Fruit fly (Drosophila melanogaster) whole organism, embryonic: ENCODE results near the gene dmGlut.

ENCODE experiments used
- Adf1 ChIP-seq: fragments of 200-800 bp; sonication (Bioruptor generic); IDR thresholded peaks from 2 replicates; pipeline ENCODE4 v1.3.6; 2022; ENCODE audit warnings: missing biosample characterization, missing genetic modification characterization
- Antp ChIP-seq: fragments of 200-800 bp; sonication (Bioruptor generic); optimal IDR thresholded peaks from 3 replicates; lab custom pipeline; 2016; ENCODE audit warnings: missing biosample characterization, missing genetic modification characterization
- BtbVII ChIP-seq: fragments of 200-800 bp; sonication (Bioruptor generic); optimal IDR thresholded peaks from 3 replicates; lab custom pipeline; 2017; ENCODE audit warnings: missing biosample characterization, mild to moderate bottlenecking, missing genetic modification characterization
- CG10959 ChIP-seq: fragments of 200-800 bp; sonication (Bioruptor generic); IDR thresholded peaks from 2 replicates; pipeline ENCODE4 v1.3.6; 2022; ENCODE audit warnings: missing biosample characterization, missing genetic modification characterization
- CG12219 ChIP-seq: fragments of 200-800 bp; sonication (Bioruptor generic); optimal IDR thresholded peaks from 3 replicates; lab custom pipeline; 2018; ENCODE audit warnings: missing biosample characterization, mild to moderate bottlenecking, missing genetic modification characterization
- CG1233 ChIP-seq: fragments of 200-800 bp; sonication (Bioruptor generic); optimal IDR thresholded peaks from 4 replicates; lab custom pipeline; 2018; ENCODE audit warnings: missing biosample characterization, mild to moderate bottlenecking, missing genetic modification characterization
- CG14014 ChIP-seq: fragments of 200-800 bp; sonication (Bioruptor generic); IDR thresholded peaks from 2 replicates; pipeline ENCODE4 v1.3.6; 2022; ENCODE audit warnings: missing biosample characterization, missing genetic modification characterization
- CG1647 ChIP-seq: fragments of 200-800 bp; sonication (Bioruptor generic); optimal IDR thresholded peaks from 3 replicates; lab custom pipeline; 2016; ENCODE audit warnings: missing biosample characterization, missing genetic modification characterization
- CG17328 ChIP-seq: fragments of 200-800 bp; sonication (Bioruptor generic); IDR thresholded peaks from 2 replicates; pipeline ENCODE4 v1.3.6; 2022; ENCODE audit warnings: missing biosample characterization, missing genetic modification characterization
- CG17568 ChIP-seq: fragments of 200-800 bp; sonication (Bioruptor generic); optimal IDR thresholded peaks from 2 replicates; lab custom pipeline; 2018; ENCODE audit warnings: missing biosample characterization, mild to moderate bottlenecking, missing genetic modification characterization, moderate library complexity
- CG18599 ChIP-seq: fragments of 200-800 bp; sonication (Bioruptor generic); optimal IDR thresholded peaks from 3 replicates; lab custom pipeline; 2017; ENCODE audit warnings: missing biosample characterization, missing genetic modification characterization, mild to moderate bottlenecking, moderate library complexity, missing genetic modification reagents
- CG34224 ChIP-seq: fragments of 200-800 bp; sonication (Bioruptor generic); IDR thresholded peaks from 3 replicates; pipeline ENCODE4 v1.3.6; 2022; ENCODE audit warnings: missing biosample characterization, missing genetic modification characterization; ENCODE audit not compliant: partially characterized antibody
- CG34422 ChIP-seq: fragments of 200-800 bp; sonication (Bioruptor generic); IDR thresholded peaks from 3 replicates; pipeline ENCODE4 v1.3.6; 2022; ENCODE audit warnings: missing biosample characterization, missing genetic modification characterization
- CG6254 ChIP-seq: fragments of 200-800 bp; sonication (Bioruptor generic); optimal IDR thresholded peaks from 3 replicates; lab custom pipeline; 2017; ENCODE audit warnings: mild to moderate bottlenecking, missing biosample characterization, missing genetic modification reagents, missing genetic modification characterization
- CG6765 ChIP-seq: fragments of 200-800 bp; sonication (Bioruptor generic); optimal IDR thresholded peaks from 3 replicates; lab custom pipeline; 2017; ENCODE audit warnings: missing biosample characterization, mild to moderate bottlenecking, missing genetic modification characterization
- CG7372 ChIP-seq: fragments of 200-800 bp; sonication (Bioruptor generic); IDR thresholded peaks from 2 replicates; pipeline ENCODE4 v1.3.6; 2022; ENCODE audit warnings: missing biosample characterization, missing genetic modification characterization
- CG9797 ChIP-seq: fragments of 200-800 bp; sonication (Bioruptor generic); optimal IDR thresholded peaks from 3 replicates; lab custom pipeline; 2018; ENCODE audit warnings: missing biosample characterization, mild to moderate bottlenecking, missing genetic modification characterization
- Deaf1 ChIP-seq: fragments of 200-800 bp; optimal IDR thresholded peaks from 3 replicates; lab custom pipeline; 2019; ENCODE audit warnings: missing biosample characterization, mild to moderate bottlenecking, missing genetic modification characterization, moderate library complexity
- Dip2 ChIP-seq: fragments of 200-800 bp; sonication (Bioruptor generic); IDR thresholded peaks from 2 replicates; pipeline ENCODE4 v1.3.6; 2022; ENCODE audit warnings: missing biosample characterization, missing genetic modification characterization
- Dll ChIP-seq: fragments of 200-800 bp; sonication (Bioruptor generic); IDR thresholded peaks from 4 replicates; pipeline ENCODE4 v1.3.6; 2022; ENCODE audit warnings: missing biosample characterization, missing genetic modification characterization; ENCODE audit not compliant: partially characterized antibody
- HLH54F ChIP-seq: fragments of 200-800 bp; sonication (Bioruptor generic); optimal IDR thresholded peaks from 3 replicates; lab custom pipeline; 2016; ENCODE audit warnings: missing biosample characterization, missing genetic modification characterization
- Lhr ChIP-seq: fragments of 200-800 bp; sonication (Bioruptor generic); optimal IDR thresholded peaks from 3 replicates; lab custom pipeline; 2017; ENCODE audit warnings: mild to moderate bottlenecking, missing biosample characterization, missing genetic modification reagents, missing genetic modification characterization
- Myb ChIP-seq: fragments of 200-800 bp; sonication (Bioruptor generic); optimal IDR thresholded peaks from 2 replicates; lab custom pipeline; 2016; ENCODE audit warnings: missing biosample characterization, missing genetic modification characterization
- NFAT ChIP-seq: fragments of 200-800 bp; sonication (Bioruptor generic); IDR thresholded peaks from 2 replicates; pipeline ENCODE4 v1.3.6; 2022; ENCODE audit warnings: missing biosample characterization, missing genetic modification characterization
- Nf-YA ChIP-seq: fragments of 200-800 bp; sonication (Bioruptor generic); IDR thresholded peaks from 2 replicates; pipeline ENCODE4 v1.3.6; 2022; ENCODE audit warnings: missing biosample characterization, missing genetic modification characterization
- ap ChIP-seq: fragments of 200-800 bp; sonication (Bioruptor generic); IDR thresholded peaks from 2 replicates; pipeline ENCODE4 v1.3.6; 2022; ENCODE audit warnings: missing biosample characterization, missing genetic modification characterization
- bbx ChIP-seq: fragments of 200-800 bp; sonication (Bioruptor generic); IDR thresholded peaks from 2 replicates; pipeline ENCODE4 v1.3.6; 2022; ENCODE audit warnings: missing biosample characterization, missing genetic modification characterization; ENCODE audit not compliant: partially characterized antibody
- cad ChIP-seq: fragments of >200 bp; optimal IDR thresholded peaks from 2 replicates; lab custom pipeline; 2017; ENCODE audit warnings: missing biosample characterization, missing genetic modification characterization
- cato ChIP-seq: fragments of 200-800 bp; sonication (Bioruptor generic); optimal IDR thresholded peaks from 2 replicates; lab custom pipeline; 2016; ENCODE audit warnings: missing biosample characterization, missing genetic modification characterization, borderline replicate concordance
- danr ChIP-seq: fragments of 200-800 bp; sonication (Bioruptor generic); IDR thresholded peaks from 2 replicates; pipeline ENCODE4 v1.3.6; 2022; ENCODE audit warnings: missing biosample characterization, missing genetic modification characterization
- dati ChIP-seq: fragments of 200-800 bp; sonication (Bioruptor generic); IDR thresholded peaks from 2 replicates; pipeline ENCODE4 v1.3.6; 2022; ENCODE audit warnings: missing biosample characterization, missing genetic modification characterization
- gce ChIP-seq: fragments of 200-800 bp; sonication (Bioruptor generic); IDR thresholded peaks from 3 replicates; pipeline ENCODE4 v1.3.6; 2022; ENCODE audit warnings: missing biosample characterization, missing genetic modification characterization
- ham ChIP-seq: fragments of 200-800 bp; sonication (Bioruptor generic); IDR thresholded peaks from 2 replicates; pipeline ENCODE4 v1.3.6; 2022; ENCODE audit warnings: missing biosample characterization, missing genetic modification characterization
- ind ChIP-seq: fragments of 200-800 bp; sonication (Bioruptor generic); optimal IDR thresholded peaks from 3 replicates; lab custom pipeline; 2016; ENCODE audit warnings: missing biosample characterization, missing genetic modification characterization
- jumu ChIP-seq: fragments of 200-800 bp; sonication (Bioruptor generic); optimal IDR thresholded peaks from 3 replicates; lab custom pipeline; 2016; ENCODE audit warnings: missing biosample characterization, missing genetic modification characterization
- kay ChIP-seq: fragments of 200-800 bp; sonication (Bioruptor generic); optimal IDR thresholded peaks from 2 replicates; lab custom pipeline; 2016; ENCODE audit warnings: missing biosample characterization, missing genetic modification characterization
- ken ChIP-seq: fragments of 200-800 bp; sonication (Bioruptor generic); IDR thresholded peaks from 3 replicates; pipeline ENCODE4 v1.3.6; 2022; ENCODE audit warnings: missing biosample characterization, missing genetic modification characterization
- knrl ChIP-seq: fragments of 200-800 bp; sonication (Bioruptor generic); IDR thresholded peaks from 3 replicates; pipeline ENCODE4 v1.3.6; 2022; ENCODE audit warnings: missing biosample characterization, missing genetic modification characterization; ENCODE audit not compliant: partially characterized antibody
- odd ChIP-seq: fragments of 200-800 bp; sonication (Bioruptor generic); optimal IDR thresholded peaks from 2 replicates; lab custom pipeline; 2017; ENCODE audit warnings: missing biosample characterization, mild to moderate bottlenecking, missing genetic modification characterization
- pita ChIP-seq: fragments of 200-800 bp; sonication (Bioruptor generic); optimal IDR thresholded peaks from 2 replicates; lab custom pipeline; 2017; ENCODE audit warnings: missing biosample characterization, mild to moderate bottlenecking, missing genetic modification characterization
- ranshi ChIP-seq: fragments of 200-800 bp; sonication (Bioruptor generic); IDR thresholded peaks from 2 replicates; pipeline ENCODE4 v1.3.6; 2022; ENCODE audit warnings: missing biosample characterization, missing genetic modification characterization
- sens ChIP-seq: fragments of 200-800 bp; sonication (Bioruptor generic); peaks from one replicate; lab custom pipeline; 2016; ENCODE audit warnings: missing biosample characterization, missing genetic modification characterization
- shn ChIP-seq: fragments of 200-800 bp; sonication (Bioruptor generic); optimal IDR thresholded peaks from 3 replicates; lab custom pipeline; 2016; ENCODE audit warnings: missing biosample characterization, missing genetic modification characterization
- sna ChIP-seq: fragments of 200-800 bp; sonication (Bioruptor generic); IDR thresholded peaks from 2 replicates; pipeline ENCODE4 v1.3.6; 2022; ENCODE audit warnings: missing biosample characterization, missing genetic modification characterization; ENCODE audit not compliant: partially characterized antibody
- stwl ChIP-seq: fragments of 200-800 bp; sonication (Bioruptor generic); optimal IDR thresholded peaks from 3 replicates; lab custom pipeline; 2018; ENCODE audit warnings: missing biosample characterization, mild to moderate bottlenecking, missing genetic modification characterization, moderate library complexity
- tup ChIP-seq: fragments of 200-800 bp; sonication (Bioruptor generic); optimal IDR thresholded peaks from 2 replicates; lab custom pipeline; 2016; ENCODE audit warnings: missing biosample characterization, mild to moderate bottlenecking, missing genetic modification characterization, moderate library complexity
- unc-4 ChIP-seq: fragments of 200-800 bp; sonication (Bioruptor generic); IDR thresholded peaks from 2 replicates; pipeline ENCODE4 v1.3.6; 2022; ENCODE audit warnings: missing biosample characterization, missing genetic modification characterization; ENCODE audit not compliant: partially characterized antibody
- yki ChIP-seq: fragments of >200 bp; optimal IDR thresholded peaks from 3 replicates; lab custom pipeline; 2018
- zfh1 ChIP-seq: fragments of 200-800 bp; sonication (Bioruptor generic); IDR thresholded peaks from 3 replicates; pipeline ENCODE4 v1.3.6; 2022; ENCODE audit warnings: missing biosample characterization, missing genetic modification characterization
- zfh2 ChIP-seq: fragments of 200-800 bp; sonication (Bioruptor generic); optimal IDR thresholded peaks from 2 replicates; lab custom pipeline; 2016; ENCODE audit warnings: missing biosample characterization, missing genetic modification characterization

The dmGlut gene

DNA sequence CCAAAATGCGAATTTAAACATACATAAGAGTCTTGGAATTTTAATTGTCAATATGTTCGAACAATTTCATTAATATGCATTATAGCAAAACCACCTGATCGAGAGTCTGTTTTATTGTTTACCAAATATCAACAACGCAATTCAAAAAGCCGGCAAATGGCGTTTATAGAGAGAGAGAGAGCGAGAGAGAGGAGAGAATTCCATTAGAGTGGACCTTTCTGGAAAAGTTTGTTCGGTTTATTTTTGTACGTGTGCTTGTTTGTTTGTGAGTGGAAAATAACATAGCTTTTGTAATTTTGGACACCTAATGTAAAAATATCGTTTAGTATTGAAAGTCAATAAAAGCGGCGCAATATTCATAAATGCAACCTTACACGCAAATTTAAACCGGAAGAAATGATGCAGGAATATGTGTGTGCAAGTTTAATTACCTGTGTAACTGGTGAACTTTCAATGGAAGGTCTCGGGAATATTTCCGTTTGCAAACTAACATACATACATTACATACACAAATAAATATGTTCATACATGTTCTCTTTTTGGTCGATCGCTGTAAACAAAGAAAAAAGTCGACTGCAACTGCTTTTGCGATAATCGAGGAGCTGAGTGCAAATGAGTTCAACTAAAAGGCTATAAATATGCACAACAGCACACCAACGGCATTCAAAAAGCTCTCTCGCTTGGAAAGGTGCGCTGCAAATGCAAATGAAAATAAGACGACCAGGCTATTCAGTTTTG lies 17.5 kb downstream of the dmGlut start, which contains the start of gene CG6785 (continued):
- TF ChIP-seq sna (GFP tag; lab: Robert Waterston, UW) (no peak), CG1233 (GFP tag; lab: Kevin White, UChicago) (peak; percentile 85), sens (GFP tag; lab: Kevin White, UChicago) (peak; percentile 99), BtbVII (GFP tag; lab: Kevin White, UChicago) (peak; percentile 88), CG1647 (GFP tag; lab: Kevin White, UChicago) (peak; percentile 75), Lhr (peak; percentile 78), shn (GFP tag; lab: Kevin White, UChicago) (peak; percentile 68), CG34422 (GFP tag; lab: Robert Waterston, UW) (peak; percentile 50; the same call in 1 of the 3 replicates), zfh1 (GFP tag; lab: Robert Waterston, UW) (0 out of 3 replicates have a peak, but pooled peaks have one; percentile 34), CG6765 (GFP tag; lab: Kevin White, UChicago) (peak; percentile 84), CG10959 (GFP tag; lab: Robert Waterston, UW) (0 out of 2 replicates have a peak, but pooled peaks have one; percentile 11), Antp (GFP tag; lab: Kevin White, UChicago) (peak; percentile 62), Deaf1 (tag; lab: Kevin White, UChicago) (peak; percentile 37), unc-4 (GFP tag; lab: Robert Waterston, UW) (0 out of 2 replicates have a peak, but pooled peaks have one; percentile 17), CG9797 (no peak), NFAT (peak; percentile 60), Dip2 (GFP tag; lab: Robert Waterston, UW) (no peak), bbx (GFP tag; lab: Robert Waterston, UW) (no peak), CG6254 (GFP tag; lab: Kevin White, UChicago) (peak; percentile 82), ranshi (peak; percentile 67; the same call in 1 of the 2 replicates), zfh2 (GFP tag; lab: Kevin White, UChicago) (no peak), Adf1 (GFP tag; lab: Robert Waterston, UW) (peak; percentile 18; the same call in 1 of the 2 replicates), dati (GFP tag; lab: Robert Waterston, UW) (no peak), Dll (GFP tag; lab: Robert Waterston, UW) (no peak), danr (GFP tag; lab: Robert Waterston, UW) (no peak), yki (lab: Kevin White, UChicago) (no peak), kay (GFP tag; lab: Kevin White, UChicago) (peak; percentile 77), cad (GFP tag; lab: Kevin White, UChicago) (no peak), Myb (GFP tag; lab: Kevin White, UChicago) (peak; percentile 60), CG17568 (peak; percentile 96), cato (peak; percentile 64), CG18599 (GFP tag; lab: Kevin White, UChicago) (peak; percentile 90), pita (GFP tag; lab: Kevin White, UChicago) (no peak), jumu (GFP tag; lab: Kevin White, UChicago) (peak; percentile 38), Nf-YA (GFP tag; lab: Robert Waterston, UW) (no peak; the same call in 1 of the 2 replicates), CG14014 (GFP tag; lab: Robert Waterston, UW) (peak; percentile 85; the same call in 1 of the 2 replicates), ken (GFP tag; lab: Robert Waterston, UW) (no peak), stwl (no peak), HLH54F (GFP tag; lab: Kevin White, UChicago) (peak; percentile 61), CG17328 (peak; percentile 59), gce (GFP tag; lab: Robert Waterston, UW) (peak; percentile 68; the same call in 1 of the 3 replicates), CG12219 (peak; percentile 88), ham (no peak), CG7372 (GFP tag; lab: Robert Waterston, UW) (no peak), knrl (GFP tag; lab: Robert Waterston, UW) (no peak), odd (GFP tag; lab: Kevin White, UChicago) (peak; percentile 95), ind (GFP tag; lab: Kevin White, UChicago) (peak; percentile 2), tup (GFP tag; lab: Kevin White, UChicago) (peak; percentile 66), CG34224 (GFP tag; lab: Robert Waterston, UW) (peak; percentile 26; the same call in 1 of the 3 replicates), ap (no peak)
